Fruit fly (Drosophila melanogaster) whole organism, adult: ENCODE measurements around the gene sens.

ENCODE experiments used
- CG14711 ChIP-seq: fragments of 200-800 bp; sonication (Bioruptor generic); optimal IDR thresholded peaks from 2 replicates; lab custom pipeline; 2018; ENCODE audit warnings: missing biosample characterization, mild to moderate bottlenecking, missing genetic modification characterization, moderate library complexity
- CG1620 ChIP-seq: fragments of 200-800 bp; sonication (Bioruptor generic); optimal IDR thresholded peaks from 2 replicates; lab custom pipeline; 2016; ENCODE audit warnings: missing biosample characterization, missing genetic modification characterization
- CG7101 ChIP-seq: fragments of 200-800 bp; sonication (Bioruptor generic); optimal IDR thresholded peaks from 2 replicates; lab custom pipeline; 2018; ENCODE audit warnings: missing biosample characterization, mild to moderate bottlenecking, missing genetic modification characterization, moderate library complexity
- Crg-1 ChIP-seq: fragments of 200-800 bp; sonication (Bioruptor generic); optimal IDR thresholded peaks from 2 replicates; lab custom pipeline; 2016; ENCODE audit warnings: missing biosample characterization, missing genetic modification characterization
- Mnt ChIP-seq: fragments of 200-800 bp; sonication (Bioruptor generic); optimal IDR thresholded peaks from 2 replicates; lab custom pipeline; 2016; ENCODE audit warnings: missing biosample characterization, mild to moderate bottlenecking, missing genetic modification characterization

dm6 chr3L:13420212-13420611 is 19.3 kb upstream of the sens start:
- TF ChIP-seq CG1620 (GFP tag; lab: Kevin White, UChicago) = no peak
- TF ChIP-seq CG14711 = no peak
- no peak for TF ChIP-seq Crg-1
- TF ChIP-seq CG7101 (tag; lab: Kevin White, UChicago) = no peak
- no peak for TF ChIP-seq Mnt (GFP tag; lab: Kevin White, UChicago)
